Worm (Caenorhabditis elegans): ENCODE results near the gene F54D5.5.

The F54D5.5 gene

DNA sequence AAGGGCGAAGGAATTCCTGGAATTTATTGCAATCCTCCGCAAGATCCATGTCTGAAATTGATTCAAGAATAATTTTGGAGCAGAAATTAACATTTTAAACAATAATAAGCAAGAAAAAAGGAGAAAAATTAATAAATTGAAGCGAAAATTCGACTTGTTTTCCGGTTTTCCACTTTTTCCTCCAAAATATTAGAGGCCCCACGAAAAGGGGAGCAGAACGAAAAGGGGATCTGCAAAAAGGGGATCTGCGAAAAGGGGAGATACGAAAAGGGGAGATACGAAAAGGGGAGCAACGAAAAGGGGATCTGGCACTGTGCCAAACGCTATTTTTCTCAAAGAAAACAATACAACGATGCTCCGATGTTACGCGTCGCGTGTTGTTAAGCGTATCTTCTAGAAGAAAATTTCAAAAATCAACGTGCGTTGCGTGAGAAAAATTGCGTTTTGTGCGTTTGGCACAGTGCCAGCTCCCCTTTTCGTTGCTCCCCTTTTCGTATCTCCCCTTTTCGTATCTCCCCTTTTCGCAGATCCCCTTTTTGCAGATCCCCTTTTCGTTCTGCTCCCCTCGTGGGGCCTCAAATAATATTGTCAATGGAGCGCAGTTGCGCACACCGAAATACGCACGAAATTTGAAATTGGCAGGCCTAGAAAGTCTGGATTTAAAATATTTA lies 32.3 kb downstream of the F54D5.5 start, which contains the start of gene Y62F5A.12 (continued):
- TF ChIP-seq fos-1 (tag; optimal IDR thresholded peaks at IDR 0.05) (peak; percentile 12), mab-5 (tag; optimal IDR thresholded peaks at IDR 0.05) (peak; percentile 5)

ce11 chrII:11533716-11534115 lies 33.1 kb downstream of the F54D5.5 start, which contains the start of gene mdt-8:
TSS of gene mdt-8 (minus strand) at chrII:11533816.
- TF ChIP-seq alr-1 (tag; optimal IDR thresholded peaks at IDR 0.05) (no peak), nhr-77 (tag; optimal IDR thresholded peaks at IDR 0.05) (no peak), nhr-237 (tag; optimal IDR thresholded peaks at IDR 0.05) (no peak), nhr-11 (tag; optimal IDR thresholded peaks at IDR 0.05) (no peak), nhr-25 (tag; optimal IDR thresholded peaks at IDR 0.05) (no peak), lsy-2 (tag; optimal IDR thresholded peaks at IDR 0.05) (no peak), fos-1 (tag; optimal IDR thresholded peaks at IDR 0.05) (no peak), ztf-1 (GFP tag; conservative IDR thresholded peaks at IDR 0.05) (no peak), snpc-4 (tag; optimal IDR thresholded peaks at IDR 0.05) (no peak), skn-1 (tag; optimal IDR thresholded peaks at IDR 0.05) (no peak), F13H6.1 (tag; optimal IDR thresholded peaks at IDR 0.05) (no peak), R02D3.7 (tag; optimal IDR thresholded peaks at IDR 0.05) (no peak), blmp-1 (tag; optimal IDR thresholded peaks at IDR 0.05; ENCODE audit: insufficient read depth) (no peak), nhr-23 (tag; optimal IDR thresholded peaks at IDR 0.05) (no peak), zag-1 (tag; optimal IDR thresholded peaks at IDR 0.05) (no peak)

DNA sequence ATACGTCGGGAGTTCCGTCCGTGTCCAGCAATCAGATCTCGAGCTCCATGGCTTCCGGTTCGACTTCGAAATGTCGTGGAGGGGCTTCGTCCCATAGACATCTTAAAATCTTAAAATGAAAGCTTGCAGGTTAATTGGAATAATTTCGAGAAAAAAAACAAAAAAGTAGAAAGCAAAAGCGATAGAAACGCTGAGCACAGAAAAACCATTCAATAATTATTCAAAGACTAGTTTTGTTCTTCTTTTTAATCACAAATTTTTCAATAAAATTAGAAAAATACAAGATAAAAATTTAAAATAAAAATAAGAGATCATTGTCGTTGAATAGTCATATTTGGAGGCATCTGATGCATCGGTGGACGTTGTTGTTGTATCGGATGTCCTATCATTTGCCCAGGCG lies 39.9 kb downstream of the F54D5.5 start, which contains the start of gene age-1:
Gene age-1 (minus strand): TSS at position 101 of the 400 bp plus-strand sequence.
- TF ChIP-seq unc-62 (GFP tag; optimal IDR thresholded peaks at IDR 0.05) (no peak), nhr-25 (tag; optimal IDR thresholded peaks at IDR 0.05) (no peak), snpc-4 (tag; optimal IDR thresholded peaks at IDR 0.05) (no peak), nhr-23 (tag; optimal IDR thresholded peaks at IDR 0.05) (no peak), fos-1 (tag; optimal IDR thresholded peaks at IDR 0.05) (no peak), sma-9 (GFP tag; optimal IDR thresholded peaks at IDR 0.05) (no peak), sma-9 (tag; optimal IDR thresholded peaks at IDR 0.05) (no peak), lin-11 (tag; optimal IDR thresholded peaks at IDR 0.05) (no peak), unc-39 (tag; optimal IDR thresholded peaks at IDR 0.05) (no peak), alr-1 (tag; optimal IDR thresholded peaks at IDR 0.05) (no peak), F13H6.1 (tag; optimal IDR thresholded peaks at IDR 0.05) (no peak), dmd-4 (tag; optimal IDR thresholded peaks at IDR 0.05) (no peak), elt-1 (tag; optimal IDR thresholded peaks at IDR 0.05) (no peak)

DNA sequence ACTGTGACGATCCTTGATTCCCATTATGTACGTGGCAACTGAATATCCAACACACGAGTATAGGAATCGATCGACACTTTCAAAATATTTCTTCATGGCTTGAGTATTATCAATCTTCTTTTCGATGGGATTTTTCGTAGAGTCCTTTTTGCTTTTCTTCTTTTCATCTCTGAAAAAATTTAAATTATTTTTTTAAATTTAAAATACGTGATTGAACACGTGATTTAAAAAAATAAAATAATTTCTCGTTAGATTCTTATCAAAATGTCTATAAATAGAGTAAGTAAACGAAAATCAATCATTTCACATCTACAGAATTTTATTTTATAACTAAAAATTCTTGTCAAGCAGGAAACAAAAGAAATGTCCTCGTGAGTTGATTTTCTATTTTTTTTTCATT lies 45.5 kb downstream of the F54D5.5 start, which contains the start of gene Y62F5A.10:
Gene Y62F5A.10 (plus strand): TSS at position 301 of the 400 bp plus-strand sequence.
- no peak for TF ChIP-seq nhr-11 (tag; optimal IDR thresholded peaks at IDR 0.05)
- no peak for TF ChIP-seq Y55F3AM.14 (GFP tag; optimal IDR thresholded peaks at IDR 0.05)
- no peak for TF ChIP-seq zag-1 (tag; optimal IDR thresholded peaks at IDR 0.05)
- TF ChIP-seq crh-2 (tag; optimal IDR thresholded peaks at IDR 0.05), result no peak
- no peak for TF ChIP-seq ZK546.5 (tag; optimal IDR thresholded peaks at IDR 0.05)
- no peak for TF ChIP-seq lin-39 (tag; optimal IDR thresholded peaks at IDR 0.05)
- TF ChIP-seq peb-1 (tag; optimal IDR thresholded peaks at IDR 0.05), result no peak
- no peak for TF ChIP-seq egl-27 (tag; optimal IDR thresholded peaks at IDR 0.05)
- no peak for TF ChIP-seq nhr-10 (tag; optimal IDR thresholded peaks at IDR 0.05)
- no peak for TF ChIP-seq unc-55 (GFP tag; optimal IDR thresholded peaks at IDR 0.05)
- no peak for TF ChIP-seq F13H6.1 (tag; optimal IDR thresholded peaks at IDR 0.05)
- no peak for TF ChIP-seq sma-9 (GFP tag; optimal IDR thresholded peaks at IDR 0.05)
- no peak for TF ChIP-seq sma-9 (tag; optimal IDR thresholded peaks at IDR 0.05)
- TF ChIP-seq fos-1 (tag; optimal IDR thresholded peaks at IDR 0.05), result no peak
- TF ChIP-seq elt-3 (tag; optimal IDR thresholded peaks at IDR 0.05), result no peak
- no peak for TF ChIP-seq nhr-23 (tag; optimal IDR thresholded peaks at IDR 0.05)
- TF ChIP-seq mdl-1 (tag; optimal IDR thresholded peaks at IDR 0.05), result no peak
- no peak for TF ChIP-seq R02D3.7 (tag; optimal IDR thresholded peaks at IDR 0.05)
- TF ChIP-seq snpc-4 (tag; optimal IDR thresholded peaks at IDR 0.05), result no peak
- no peak for TF ChIP-seq sem-4 (tag; optimal IDR thresholded peaks at IDR 0.05)
- TF ChIP-seq ama-1 (optimal IDR thresholded peaks at IDR 0.05), result no peak

Measured in whole organism, L2 larva.